Fruit fly (Drosophila melanogaster) whole organism, embryonic: Measurements from ENCODE around the gene mRpL40.

ENCODE experiments used
- Abd-B ChIP-seq: fragments of 200-800 bp; sonication (Bioruptor generic); optimal IDR thresholded peaks from 2 replicates; lab custom pipeline; 2018; ENCODE audit warnings: missing biosample characterization, mild to moderate bottlenecking, missing genetic modification characterization, moderate library complexity
- B-H1 ChIP-seq: fragments of 200-800 bp; sonication (Bioruptor generic); IDR thresholded peaks from 3 replicates; pipeline ENCODE4 v1.3.6; 2022; ENCODE audit warnings: missing biosample characterization, missing genetic modification characterization
- CG10209 ChIP-seq: fragments of 200-800 bp; sonication (Bioruptor generic); optimal IDR thresholded peaks from 3 replicates; lab custom pipeline; 2017; ENCODE audit warnings: missing biosample characterization, mild to moderate bottlenecking, missing genetic modification characterization, missing genetic modification reagents
- CG10267 ChIP-seq: fragments of 200-800 bp; sonication (Bioruptor generic); optimal IDR thresholded peaks from 2 replicates; lab custom pipeline; 2018; ENCODE audit warnings: missing biosample characterization, mild to moderate bottlenecking, missing genetic modification characterization, moderate library complexity
- CG10979 ChIP-seq: fragments of 200-800 bp; sonication (Bioruptor generic); optimal IDR thresholded peaks from 2 replicates; lab custom pipeline; 2018; ENCODE audit warnings: missing biosample characterization, mild to moderate bottlenecking, missing genetic modification characterization, moderate library complexity
- CG12299 ChIP-seq: fragments of 200-800 bp; sonication (Bioruptor generic); optimal IDR thresholded peaks from 2 replicates; lab custom pipeline; 2018; ENCODE audit warnings: missing biosample characterization, mild to moderate bottlenecking, missing genetic modification characterization
- CG14050 ChIP-seq: fragments of 200-800 bp; sonication (Bioruptor generic); IDR thresholded peaks from 3 replicates; pipeline ENCODE4 v1.3.6; 2022; ENCODE audit warnings: missing biosample characterization, missing genetic modification characterization
- CG15514 ChIP-seq: fragments of 200-800 bp; sonication (Bioruptor generic); optimal IDR thresholded peaks from 3 replicates; lab custom pipeline; 2017; ENCODE audit warnings: missing biosample characterization, missing genetic modification characterization, mild to moderate bottlenecking, moderate library complexity, missing genetic modification reagents
- CG17328 ChIP-seq: fragments of 200-800 bp; sonication (Bioruptor generic); IDR thresholded peaks from 2 replicates; pipeline ENCODE4 v1.3.6; 2022; ENCODE audit warnings: missing biosample characterization, missing genetic modification characterization
- CG17829 ChIP-seq: fragments of 200-800 bp; optimal IDR thresholded peaks from 2 replicates; lab custom pipeline; 2019; ENCODE audit warnings: missing biosample characterization, mild to moderate bottlenecking, missing genetic modification characterization, moderate library complexity
- CG30431 ChIP-seq: fragments of 200-800 bp; sonication (Bioruptor generic); optimal IDR thresholded peaks from 2 replicates; lab custom pipeline; 2017; ENCODE audit warnings: missing biosample characterization, missing genetic modification characterization
- CG31388 ChIP-seq: fragments of 200-800 bp; sonication (Bioruptor generic); optimal IDR thresholded peaks from 2 replicates; lab custom pipeline; 2016; ENCODE audit warnings: missing biosample characterization, missing genetic modification characterization
- CG33557 ChIP-seq: fragments of 200-800 bp; sonication (Bioruptor generic); optimal IDR thresholded peaks from 2 replicates; lab custom pipeline; 2019; ENCODE audit warnings: missing biosample characterization, mild to moderate bottlenecking, missing genetic modification characterization, moderate library complexity
- CG3407 ChIP-seq: fragments of 200-800 bp; sonication (Bioruptor generic); optimal IDR thresholded peaks from 2 replicates; lab custom pipeline; 2018; ENCODE audit warnings: missing biosample characterization, mild to moderate bottlenecking, missing genetic modification characterization
- CG34422 ChIP-seq: fragments of 200-800 bp; sonication (Bioruptor generic); IDR thresholded peaks from 3 replicates; pipeline ENCODE4 v1.3.6; 2022; ENCODE audit warnings: missing biosample characterization, missing genetic modification characterization
- CG4730 ChIP-seq: fragments of 200-800 bp; sonication (Bioruptor generic); IDR thresholded peaks from 2 replicates; pipeline ENCODE4 v1.3.6; 2022; ENCODE audit warnings: missing biosample characterization, missing genetic modification characterization
- CG6683 ChIP-seq: fragments of 200-800 bp; sonication (Bioruptor generic); optimal IDR thresholded peaks from 2 replicates; lab custom pipeline; 2017; ENCODE audit warnings: missing biosample characterization, mild to moderate bottlenecking, missing genetic modification characterization, missing genetic modification reagents
- CG7839 ChIP-seq: fragments of 200-800 bp; sonication (Bioruptor generic); optimal IDR thresholded peaks from 3 replicates; lab custom pipeline; 2018; ENCODE audit warnings: missing biosample characterization, mild to moderate bottlenecking, missing genetic modification characterization, moderate library complexity
- CG8944 ChIP-seq: fragments of 200-800 bp; sonication (Bioruptor generic); optimal IDR thresholded peaks from 3 replicates; lab custom pipeline; 2016; ENCODE audit warnings: missing biosample characterization, missing genetic modification characterization
- CG9876 ChIP-seq: fragments of 200-800 bp; sonication (Bioruptor generic); optimal IDR thresholded peaks from 2 replicates; lab custom pipeline; 2016; ENCODE audit warnings: missing biosample characterization, missing genetic modification characterization
- Drgx ChIP-seq: fragments of 200-800 bp; sonication (Bioruptor generic); IDR thresholded peaks from 2 replicates; pipeline ENCODE4 v1.3.6; 2022; ENCODE audit warnings: missing biosample characterization, missing genetic modification characterization
- Fer2 ChIP-seq: fragments of 200-800 bp; sonication (Bioruptor generic); optimal IDR thresholded peaks from 2 replicates; lab custom pipeline; 2018; ENCODE audit warnings: missing biosample characterization, mild to moderate bottlenecking, missing genetic modification characterization, moderate library complexity
- Gsc ChIP-seq: fragments of 200-800 bp; sonication (Bioruptor generic); IDR thresholded peaks from 2 replicates; pipeline ENCODE4 v1.3.6; 2022; ENCODE audit warnings: missing biosample characterization, missing genetic modification characterization
- Hand ChIP-seq: fragments of 200-800 bp; sonication (Bioruptor generic); optimal IDR thresholded peaks from 2 replicates; lab custom pipeline; 2017; ENCODE audit warnings: mild to moderate bottlenecking, missing biosample characterization, missing genetic modification reagents, missing genetic modification characterization
- Med ChIP-seq: fragments of 200-800 bp; sonication (Bioruptor generic); peaks from one replicate; lab custom pipeline; 2016; ENCODE audit warnings: missing biosample characterization, missing genetic modification characterization, mild to moderate bottlenecking, inconsistent platforms, moderate library complexity
- Oaz ChIP-seq: fragments of 200-800 bp; sonication (Bioruptor generic); IDR thresholded peaks from 2 replicates; pipeline ENCODE4 v1.3.6; 2022; ENCODE audit warnings: missing biosample characterization, missing genetic modification characterization
- ara ChIP-seq: fragments of 200-800 bp; sonication (Bioruptor generic); IDR thresholded peaks from 2 replicates; pipeline ENCODE4 v1.3.6; 2022; ENCODE audit warnings: missing biosample characterization, missing genetic modification characterization
- ash1 ChIP-seq: fragments of 200-800 bp; sonication (Bioruptor generic); optimal IDR thresholded peaks from 2 replicates; lab custom pipeline; 2018; ENCODE audit warnings: missing biosample characterization, mild to moderate bottlenecking, missing genetic modification characterization
- bsh ChIP-seq, 2 experiments: fragments of 200-800 bp; sonication (Bioruptor generic); optimal IDR thresholded peaks; 2 replicates each; lab custom pipeline; 2017 to 2018; ENCODE audit warnings: mild to moderate bottlenecking in 2 of 2, missing biosample characterization in 2 of 2, missing genetic modification characterization in 2 of 2, moderate library complexity in 1 of 2
- cas ChIP-seq: fragments of 200-800 bp; sonication (Bioruptor generic); IDR thresholded peaks from 2 replicates; pipeline ENCODE4 v1.3.6; 2022; ENCODE audit warnings: missing biosample characterization, missing genetic modification characterization
- chn ChIP-seq: fragments of 200-800 bp; sonication (Bioruptor generic); optimal IDR thresholded peaks from 2 replicates; lab custom pipeline; 2016; ENCODE audit warnings: missing biosample characterization, missing genetic modification characterization
- corto ChIP-seq: fragments of 200-800 bp; sonication (Bioruptor generic); optimal IDR thresholded peaks from 2 replicates; lab custom pipeline; 2016; ENCODE audit warnings: missing biosample characterization, mild to moderate bottlenecking, missing genetic modification characterization, moderate library complexity
- danr ChIP-seq: fragments of 200-800 bp; sonication (Bioruptor generic); IDR thresholded peaks from 2 replicates; pipeline ENCODE4 v1.3.6; 2022; ENCODE audit warnings: missing biosample characterization, missing genetic modification characterization
- eyg ChIP-seq: fragments of 200-800 bp; sonication (Bioruptor generic); optimal IDR thresholded peaks from 3 replicates; lab custom pipeline; 2016; ENCODE audit warnings: missing biosample characterization, missing genetic modification characterization
- fd96Cb ChIP-seq: fragments of 200-800 bp; sonication (Bioruptor generic); optimal IDR thresholded peaks from 2 replicates; lab custom pipeline; 2018; ENCODE audit warnings: missing biosample characterization, mild to moderate bottlenecking, missing genetic modification characterization, moderate library complexity
- gfzf ChIP-seq: fragments of 200-800 bp; sonication (Bioruptor generic); optimal IDR thresholded peaks from 2 replicates; lab custom pipeline; 2016; ENCODE audit warnings: missing biosample characterization, mild to moderate bottlenecking, missing genetic modification characterization, moderate library complexity
- grau ChIP-seq: fragments of 200-800 bp; optimal IDR thresholded peaks from 3 replicates; lab custom pipeline; 2019; ENCODE audit warnings: missing biosample characterization, mild to moderate bottlenecking, missing genetic modification characterization, moderate library complexity
- kah ChIP-seq: fragments of 200-800 bp; sonication (Bioruptor generic); optimal IDR thresholded peaks from 2 replicates; lab custom pipeline; 2018; ENCODE audit warnings: missing biosample characterization, mild to moderate bottlenecking, missing genetic modification characterization
- kay ChIP-seq: fragments of 200-800 bp; sonication (Bioruptor generic); optimal IDR thresholded peaks from 2 replicates; lab custom pipeline; 2016; ENCODE audit warnings: missing biosample characterization, missing genetic modification characterization
- ken ChIP-seq: fragments of 200-800 bp; sonication (Bioruptor generic); IDR thresholded peaks from 3 replicates; pipeline ENCODE4 v1.3.6; 2022; ENCODE audit warnings: missing biosample characterization, missing genetic modification characterization
- lov ChIP-seq, 2 experiments: fragments of 200-800 bp in 1 of 2; fragments of >200 bp in 1 of 2; sonication (Bioruptor generic) in 1 of 2; IDR thresholded peaks in 1 of 2; optimal IDR thresholded peaks in 1 of 2; 2 replicates in 1 of 2; 3 replicates in 1 of 2; pipeline versions ENCODE4 v1.3.6 to Lab custom; 2017 to 2022; ENCODE audit warnings: missing biosample characterization in 1 of 2, missing genetic modification characterization in 1 of 2
- maf-S ChIP-seq: fragments of 200-800 bp; sonication (Bioruptor generic); optimal IDR thresholded peaks from 2 replicates; lab custom pipeline; 2016; ENCODE audit warnings: missing biosample characterization, missing genetic modification characterization
- nau ChIP-seq: fragments of 200-800 bp; sonication (Bioruptor generic); optimal IDR thresholded peaks from 3 replicates; lab custom pipeline; 2017; ENCODE audit warnings: missing biosample characterization, mild to moderate bottlenecking, missing genetic modification characterization, missing genetic modification reagents
- nom ChIP-seq: fragments of 200-800 bp; sonication (Bioruptor generic); optimal IDR thresholded peaks from 2 replicates; lab custom pipeline; 2017; ENCODE audit warnings: missing biosample characterization, missing genetic modification characterization, mild to moderate bottlenecking, moderate library complexity, missing genetic modification reagents
- pfk ChIP-seq: fragments of 200-800 bp; sonication (Bioruptor generic); optimal IDR thresholded peaks from 2 replicates; lab custom pipeline; 2018; ENCODE audit warnings: missing biosample characterization, mild to moderate bottlenecking, missing genetic modification characterization, moderate library complexity
- pita ChIP-seq: fragments of 200-800 bp; sonication (Bioruptor generic); optimal IDR thresholded peaks from 2 replicates; lab custom pipeline; 2017; ENCODE audit warnings: missing biosample characterization, mild to moderate bottlenecking, missing genetic modification characterization
- salm ChIP-seq: fragments of 200-800 bp; sonication (Bioruptor generic); optimal IDR thresholded peaks from 2 replicates; lab custom pipeline; 2018; ENCODE audit warnings: missing biosample characterization, mild to moderate bottlenecking, missing genetic modification characterization
- scrt ChIP-seq: fragments of 200-800 bp; sonication (Bioruptor generic); optimal IDR thresholded peaks from 2 replicates; lab custom pipeline; 2018; ENCODE audit warnings: missing biosample characterization, mild to moderate bottlenecking, missing genetic modification characterization, moderate library complexity
- ssp ChIP-seq: fragments of 200-800 bp; sonication (Bioruptor generic); IDR thresholded peaks from 2 replicates; pipeline ENCODE4 v1.3.6; 2022; ENCODE audit warnings: missing biosample characterization, missing genetic modification characterization
- sug ChIP-seq: fragments of 200-800 bp; optimal IDR thresholded peaks from 2 replicates; lab custom pipeline; 2019; ENCODE audit warnings: missing biosample characterization, mild to moderate bottlenecking, missing genetic modification characterization, moderate library complexity

Gene mRpL40

DNA sequence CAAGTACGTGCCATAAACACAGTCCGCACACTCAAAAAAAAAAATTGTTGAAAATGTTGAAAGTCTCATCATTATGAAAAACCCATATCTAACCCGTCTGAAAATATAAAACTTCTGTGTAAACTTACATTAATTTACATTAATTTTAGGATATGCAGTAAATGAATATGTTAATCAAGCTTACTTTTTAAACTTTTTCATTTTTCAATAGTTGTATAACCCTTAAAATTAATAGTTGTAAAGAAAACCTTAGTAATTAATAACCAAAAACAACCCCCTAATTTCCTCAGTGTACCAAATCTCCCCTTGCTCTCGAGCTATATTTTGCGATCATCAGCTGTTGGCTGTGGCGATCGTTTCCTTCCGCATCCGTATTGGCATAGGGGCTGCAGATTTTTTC is 39.0 kb upstream of the mRpL40 start (continued):
- TF ChIP-seq CG7839 (tag; lab: Kevin White, UChicago) (no peak), CG17328 (GFP tag; lab: Robert Waterston, UW) (peak; percentile 32), Gsc (GFP tag; lab: Robert Waterston, UW) (no peak), lov (optimal IDR thresholded peaks at IDR 0.05; lab: Kevin White, UChicago) (no peak), lov (GFP tag; IDR thresholded peaks at IDR 0.05; lab: Robert Waterston, UW) (no peak), danr (GFP tag; lab: Robert Waterston, UW) (no peak), CG10267 (tag; lab: Kevin White, UChicago) (peak; percentile 78), CG10209 (GFP tag; lab: Kevin White, UChicago) (peak; percentile 49), eyg (GFP tag; lab: Kevin White, UChicago) (no peak), gfzf (GFP tag; lab: Kevin White, UChicago) (no peak), kah (GFP tag; lab: Kevin White, UChicago) (no peak), fd96Cb (tag; lab: Kevin White, UChicago) (peak; percentile 54), CG17829 (peak; percentile 79), CG14050 (GFP tag; lab: Robert Waterston, UW) (no peak), CG8944 (GFP tag; lab: Kevin White, UChicago) (no peak), ash1 (no peak), chn (GFP tag; lab: Kevin White, UChicago) (peak; percentile 21), nom (GFP tag; lab: Kevin White, UChicago) (no peak), bsh (GFP tag; optimal IDR thresholded peaks at IDR 0.05; lab: Kevin White, UChicago) (peak in 1 of 2 experiments; percentile 52), Abd-B (peak; percentile 45), CG3407 (peak; percentile 12), pita (GFP tag; lab: Kevin White, UChicago) (no peak), Fer2 (no peak), scrt (GFP tag; lab: Kevin White, UChicago) (no peak), nau (GFP tag; lab: Kevin White, UChicago) (no peak), Hand (GFP tag; lab: Kevin White, UChicago) (no peak), CG34422 (GFP tag; lab: Robert Waterston, UW) (no peak), Oaz (GFP tag; lab: Robert Waterston, UW) (no peak), kay (GFP tag; lab: Kevin White, UChicago) (no peak), pfk (GFP tag; lab: Kevin White, UChicago) (no peak), corto (GFP tag; lab: Kevin White, UChicago) (no peak), maf-S (GFP tag; lab: Kevin White, UChicago) (no peak), CG10979 (tag; lab: Kevin White, UChicago) (peak; percentile 86), ssp (GFP tag; lab: Robert Waterston, UW) (no peak), CG31388 (GFP tag; lab: Kevin White, UChicago) (no peak), CG12299 (tag; lab: Kevin White, UChicago) (no peak), cas (GFP tag; lab: Robert Waterston, UW) (no peak), ken (GFP tag; lab: Robert Waterston, UW) (no peak), CG4730 (no peak), salm (no peak), grau (tag; lab: Kevin White, UChicago) (peak; percentile 47), CG6683 (no peak), CG9876 (no peak), B-H1 (GFP tag; lab: Robert Waterston, UW) (no peak), sug (tag; lab: Kevin White, UChicago) (no peak), ara (GFP tag; lab: Robert Waterston, UW) (peak; percentile 72), Drgx (no peak), CG15514 (GFP tag; lab: Kevin White, UChicago) (no peak), Med (GFP tag; lab: Kevin White, UChicago) (peak; percentile 53), CG33557 (peak; percentile 62), CG30431 (GFP tag; lab: Kevin White, UChicago) (peak; percentile 23)
